Worm (Caenorhabditis elegans) whole organism, mixed stage, embryonic: ENCODE measurements around the gene C45B2.8.

Source experiments
- ceh-39 ChIP-seq: fragments of 150-350 bp; optimal IDR thresholded peaks from 2 replicates; lab custom pipeline; 2014; ENCODE audit warnings: missing biosample characterization, missing genetic modification characterization
- elt-1 ChIP-seq: sonication (generic microtip); optimal IDR thresholded peaks from 2 replicates; lab custom pipeline; 2017; ENCODE audit warnings: missing genetic modification characterization, mild to moderate bottlenecking, missing compliant biosample characterization, antibody characterized with exemption, moderate library complexity, borderline replicate concordance; ENCODE audit not compliant: insufficient read depth
- mep-1 ChIP-seq: fragments of 150-350 bp; optimal IDR thresholded peaks from 2 replicates; lab custom pipeline; 2017; ENCODE audit warnings: missing biosample characterization, missing genetic modification reagents, missing genetic modification characterization, inconsistent platforms
- nhr-28 ChIP-seq: fragments of 150-350 bp; optimal IDR thresholded peaks from 2 replicates; lab custom pipeline; 2014; ENCODE audit warnings: missing biosample characterization, missing genetic modification characterization
- pha-4 ChIP-seq: fragments of 150-350 bp; optimal IDR thresholded peaks from 2 replicates; lab custom pipeline; 2018; ENCODE audit warnings: missing biosample characterization, missing genetic modification reagents, missing genetic modification characterization
- snpc-4 ChIP-seq: fragments of 150-350 bp; optimal IDR thresholded peaks from 2 replicates; lab custom pipeline; 2014; ENCODE audit warnings: missing biosample characterization, missing genetic modification characterization
- unc-39 ChIP-seq: fragments of 150-350 bp; optimal IDR thresholded peaks from 2 replicates; lab custom pipeline; 2014; ENCODE audit warnings: missing biosample characterization, missing genetic modification characterization
- ztf-11 ChIP-seq: fragments of 150-350 bp; optimal IDR thresholded peaks from 2 replicates; lab custom pipeline; 2014; ENCODE audit warnings: missing biosample characterization, missing genetic modification characterization

- peak; percentile 16 for TF ChIP-seq mep-1
- no peak for TF ChIP-seq ztf-11 (tag; lab: Kevin White, UChicago)
- no peak for TF ChIP-seq unc-39 (tag; lab: Kevin White, UChicago)
- TF ChIP-seq ceh-39 (tag; lab: Kevin White, UChicago) = peak; percentile 2
- peak; percentile 62 for TF ChIP-seq pha-4 (tag; lab: Kevin White, UChicago)
- TF ChIP-seq elt-1 (tag; lab: Kevin White, UChicago) = peak; percentile 3
- no peak for TF ChIP-seq nhr-28
- TF ChIP-seq snpc-4 (tag; lab: Kevin White, UChicago) = no peak
These were observed 9.8 kb downstream of the C45B2.8 start, which contains the start of gene C15H9.4 for ce11 chrX:6097551-6097950.
